Worm (Caenorhabditis elegans) whole organism, late embryonic: ENCODE measurements around the gene sar-1.
A peak's percentile ranks its signal among the peaks of the same experiment; 100 is the strongest.

Experiments
- Y22D7AL.16 ChIP-seq: sonication (generic microtip); optimal IDR thresholded peaks from 2 replicates; lab custom pipeline; 2016; ENCODE audit warnings: missing genetic modification characterization, missing compliant biosample characterization
- mec-3 ChIP-seq: sonication (generic microtip); optimal IDR thresholded peaks from 2 replicates; lab custom pipeline; 2016; ENCODE audit warnings: borderline replicate concordance, missing genetic modification characterization, missing compliant biosample characterization
- pha-4 ChIP-seq: fragments of 150-350 bp; optimal IDR thresholded peaks from 2 replicates; lab custom pipeline; 2018; ENCODE audit warnings: missing biosample characterization, missing genetic modification reagents, missing genetic modification characterization
- rnt-1 ChIP-seq: sonication (generic microtip); optimal IDR thresholded peaks from 2 replicates; lab custom pipeline; 2016; ENCODE audit warnings: missing genetic modification characterization, missing compliant biosample characterization
- sdc-2 ChIP-seq: sonication (generic microtip); optimal IDR thresholded peaks from 2 replicates; lab custom pipeline; 2016; ENCODE audit warnings: missing genotype, missing genetic modification characterization, missing compliant biosample characterization

ce11 chrIV:4513269-4513819 lies at the start of gene sar-1:
- TF ChIP-seq Y22D7AL.16 (tag; lab: Kevin White, UChicago) (no peak), sdc-2 (tag; lab: Kevin White, UChicago) (no peak), mec-3 (tag; lab: Kevin White, UChicago) (no peak), rnt-1 (peak; percentile 37), pha-4 (tag; lab: Kevin White, UChicago) (no peak)
